Fruit fly (Drosophila melanogaster) whole organism, prepupa: ENCODE data around the gene CSN1b.
A peak's percentile ranks its signal among the peaks of the same experiment; 100 is the strongest.

Experiments used
- CG11294 ChIP-seq: fragments of 200-800 bp; sonication (Bioruptor generic); IDR thresholded peaks from 2 replicates; pipeline ENCODE4 v1.3.6; 2022; ENCODE audit warnings: missing biosample characterization, missing genetic modification characterization
- CG11762 ChIP-seq: fragments of 200-800 bp; sonication (Bioruptor generic); optimal IDR thresholded peaks from 3 replicates; lab custom pipeline; 2016; ENCODE audit warnings: missing biosample characterization, missing genetic modification characterization; ENCODE audit not compliant: insufficient read depth
- CG11902 ChIP-seq: fragments of 200-800 bp; sonication (Bioruptor generic); optimal IDR thresholded peaks from 3 replicates; lab custom pipeline; 2016; ENCODE audit warnings: missing biosample characterization, missing genetic modification characterization
- CG15336 ChIP-seq: fragments of 200-800 bp; sonication (Bioruptor generic); IDR thresholded peaks from 2 replicates; pipeline ENCODE4 v1.3.6; 2022; ENCODE audit warnings: missing biosample characterization, missing genetic modification characterization
- CG1621 ChIP-seq: fragments of 200-800 bp; sonication (Bioruptor generic); optimal IDR thresholded peaks from 3 replicates; lab custom pipeline; 2018; ENCODE audit warnings: missing biosample characterization, mild to moderate bottlenecking, missing genetic modification characterization
- CG16779 ChIP-seq: fragments of 200-800 bp; sonication (Bioruptor generic); optimal IDR thresholded peaks from 3 replicates; lab custom pipeline; 2017; ENCODE audit warnings: missing biosample characterization, mild to moderate bottlenecking, missing genetic modification characterization
- CG3032 ChIP-seq: fragments of 200-800 bp; optimal IDR thresholded peaks from 2 replicates; lab custom pipeline; 2019; ENCODE audit warnings: missing biosample characterization, mild to moderate bottlenecking, missing genetic modification characterization, moderate library complexity
- CG31627 ChIP-seq: fragments of 200-800 bp; sonication (Bioruptor generic); optimal IDR thresholded peaks from 3 replicates; lab custom pipeline; 2016; ENCODE audit warnings: missing biosample characterization, missing genetic modification characterization
- CG32006 ChIP-seq: fragments of 200-800 bp; sonication (Bioruptor generic); optimal IDR thresholded peaks from 3 replicates; lab custom pipeline; 2017; ENCODE audit warnings: missing biosample characterization, mild to moderate bottlenecking, missing genetic modification characterization
- CG34406 ChIP-seq: fragments of 200-800 bp; sonication (Bioruptor generic); optimal IDR thresholded peaks from 3 replicates; lab custom pipeline; 2016; ENCODE audit warnings: missing biosample characterization, missing genetic modification characterization
- CG4318 ChIP-seq: fragments of 200-800 bp; sonication (Bioruptor generic); optimal IDR thresholded peaks from 3 replicates; lab custom pipeline; 2017; ENCODE audit warnings: missing biosample characterization, mild to moderate bottlenecking, missing genetic modification characterization
- CG6163 ChIP-seq: fragments of 200-800 bp; sonication (Bioruptor generic); IDR thresholded peaks from 3 replicates; pipeline ENCODE4 v1.3.6; 2022; ENCODE audit warnings: missing biosample characterization, missing genetic modification characterization
- CG6792 ChIP-seq: fragments of 200-800 bp; sonication (Bioruptor generic); optimal IDR thresholded peaks from 3 replicates; lab custom pipeline; 2016; ENCODE audit warnings: missing biosample characterization, missing genetic modification characterization
- CG7368 ChIP-seq: fragments of 200-800 bp; sonication (Bioruptor generic); optimal IDR thresholded peaks from 3 replicates; lab custom pipeline; 2016; ENCODE audit warnings: missing biosample characterization, missing genetic modification characterization
- CG8319 ChIP-seq: fragments of 200-800 bp; sonication (Bioruptor generic); optimal IDR thresholded peaks from 3 replicates; lab custom pipeline; 2016; ENCODE audit warnings: missing biosample characterization, missing genetic modification characterization
- CG8632 ChIP-seq: fragments of 200-800 bp; sonication (Bioruptor generic); optimal IDR thresholded peaks from 3 replicates; lab custom pipeline; 2016; ENCODE audit warnings: missing biosample characterization, missing genetic modification characterization
- Eip75B ChIP-seq: fragments of 200-800 bp; sonication (Bioruptor generic); optimal IDR thresholded peaks from 3 replicates; lab custom pipeline; 2016; ENCODE audit warnings: missing biosample characterization, missing genetic modification characterization
- Gug ChIP-seq: fragments of 200-800 bp; sonication (Bioruptor generic); IDR thresholded peaks from 2 replicates; pipeline ENCODE4 v1.3.6; 2022; ENCODE audit warnings: missing biosample characterization, missing genetic modification characterization
- Hr38 ChIP-seq: sonication (Bioruptor generic); optimal IDR thresholded peaks from 2 replicates; lab custom pipeline; 2016; ENCODE audit warnings: missing biosample characterization, missing genetic modification characterization
- Lpt ChIP-seq: fragments of 200-800 bp; sonication (Bioruptor generic); optimal IDR thresholded peaks from 3 replicates; lab custom pipeline; 2016; ENCODE audit warnings: missing biosample characterization, missing genetic modification characterization
- Met ChIP-seq: fragments of 200-800 bp; sonication (Bioruptor generic); optimal IDR thresholded peaks from 3 replicates; lab custom pipeline; 2016; ENCODE audit warnings: missing biosample characterization, missing genetic modification characterization
- OdsH ChIP-seq: fragments of 200-800 bp; sonication (Bioruptor generic); optimal IDR thresholded peaks from 3 replicates; lab custom pipeline; 2016; ENCODE audit warnings: missing biosample characterization, missing genetic modification characterization
- Sox102F ChIP-seq: fragments of 200-800 bp; sonication (Bioruptor generic); optimal IDR thresholded peaks from 2 replicates; lab custom pipeline; 2016; ENCODE audit warnings: missing biosample characterization, mild to moderate bottlenecking, missing genetic modification characterization
- Sox15 ChIP-seq: fragments of 200-800 bp; sonication (Bioruptor generic); optimal IDR thresholded peaks from 3 replicates; lab custom pipeline; 2016; ENCODE audit warnings: missing biosample characterization, missing genetic modification characterization
- achi ChIP-seq: fragments of 200-800 bp; sonication (Bioruptor generic); optimal IDR thresholded peaks from 3 replicates; lab custom pipeline; 2016; ENCODE audit warnings: missing biosample characterization, missing genetic modification characterization
- acj6 ChIP-seq: fragments of 200-800 bp; sonication (Bioruptor generic); optimal IDR thresholded peaks from 3 replicates; lab custom pipeline; 2016; ENCODE audit warnings: missing biosample characterization, missing genetic modification characterization
- cyc ChIP-seq: fragments of 200-800 bp; sonication (Bioruptor generic); optimal IDR thresholded peaks from 3 replicates; lab custom pipeline; 2016; ENCODE audit warnings: missing biosample characterization, missing genetic modification characterization
- dsx ChIP-seq: fragments of 200-800 bp; optimal IDR thresholded peaks from 3 replicates; lab custom pipeline; 2019; ENCODE audit warnings: missing biosample characterization, mild to moderate bottlenecking, missing genetic modification characterization, moderate library complexity; ENCODE audit not compliant: poor library complexity, severe bottlenecking
- eg ChIP-seq: fragments of 200-800 bp; sonication (Bioruptor generic); IDR thresholded peaks from 3 replicates; pipeline ENCODE4 v1.3.6; 2022; ENCODE audit warnings: missing biosample characterization, missing genetic modification characterization
- fkh ChIP-seq: fragments of 200-800 bp; sonication (Bioruptor generic); optimal IDR thresholded peaks from 3 replicates; lab custom pipeline; 2017; ENCODE audit warnings: missing biosample characterization, mild to moderate bottlenecking, missing genetic modification characterization, moderate library complexity
- lz ChIP-seq: fragments of 200-800 bp; sonication (Bioruptor generic); optimal IDR thresholded peaks from 3 replicates; lab custom pipeline; 2016; ENCODE audit warnings: missing biosample characterization, missing genetic modification characterization
- net ChIP-seq: fragments of 200-800 bp; sonication (Bioruptor generic); optimal IDR thresholded peaks from 3 replicates; lab custom pipeline; 2016; ENCODE audit warnings: missing biosample characterization, missing genetic modification characterization
- salr ChIP-seq, 2 experiments: fragments of 200-800 bp; sonication (Bioruptor generic); optimal IDR thresholded peaks; 3 replicates each; lab custom pipeline; 2016 to 2018; ENCODE audit warnings: missing biosample characterization in 2 of 2, missing genetic modification characterization in 2 of 2, mild to moderate bottlenecking in 1 of 2
- ss ChIP-seq, 2 experiments: fragments of 200-800 bp; sonication (Bioruptor generic); optimal IDR thresholded peaks; 2 replicates in 1 of 2; 3 replicates in 1 of 2; lab custom pipeline; 2017 to 2018; ENCODE audit warnings: mild to moderate bottlenecking in 2 of 2, missing biosample characterization in 2 of 2, missing genetic modification characterization in 2 of 2, moderate library complexity in 1 of 2
- vri ChIP-seq: fragments of 200-800 bp; sonication (Bioruptor generic); optimal IDR thresholded peaks from 3 replicates; lab custom pipeline; 2016; ENCODE audit warnings: missing biosample characterization, mild to moderate bottlenecking, missing genetic modification characterization

Gene CSN1b

dm6 chr3L:18867521-18867920, 37.2 kb downstream of the CSN1b start, which contains the start of gene Dysb (continued):
- no peak for TF ChIP-seq CG1621 (tag; lab: Kevin White, UChicago)
- no peak for TF ChIP-seq CG4318 (GFP tag; lab: Kevin White, UChicago)
- TF ChIP-seq Gug, result peak; percentile 62
- TF ChIP-seq CG11902, result peak; percentile 19
- TF ChIP-seq eg (GFP tag; lab: Robert Waterston, UW), result peak; percentile 93
- TF ChIP-seq lz (GFP tag; lab: Kevin White, UChicago), result peak; percentile 73
- peak; percentile 89 for TF ChIP-seq CG34406
- TF ChIP-seq CG7368 (GFP tag; lab: Kevin White, UChicago), result peak; percentile 76
- peak; percentile 85 for TF ChIP-seq achi
- TF ChIP-seq CG15336 (GFP tag; lab: Robert Waterston, UW), result peak; percentile 93
- TF ChIP-seq CG11294 (GFP tag; lab: Robert Waterston, UW), result peak; percentile 76
- TF ChIP-seq CG32006 (GFP tag; lab: Kevin White, UChicago), result no peak
- no peak for TF ChIP-seq ss (GFP tag; optimal IDR thresholded peaks at IDR 0.05; lab: Kevin White, UChicago)
- peak; percentile 83 for TF ChIP-seq Met (GFP tag; lab: Kevin White, UChicago)
- no peak for TF ChIP-seq Hr38 (GFP tag; lab: Kevin White, UChicago)
- peak; percentile 83 for TF ChIP-seq acj6
- TF ChIP-seq Sox15 (GFP tag; lab: Kevin White, UChicago), result peak; percentile 29
- peak; percentile 50 for TF ChIP-seq CG8319 (GFP tag; lab: Kevin White, UChicago)
- TF ChIP-seq OdsH (GFP tag; lab: Kevin White, UChicago), result peak; percentile 84
- TF ChIP-seq CG31627 (GFP tag; lab: Kevin White, UChicago), result peak; percentile 70
- TF ChIP-seq Sox102F, result peak; percentile 84

dm6 chr3L:18865447-18866367, 39.0 kb downstream of the CSN1b start, which contains the start of gene CG14074:
Gene CG14074 (plus strand): TSS chr3L:18866225.
- peak; percentile 83 for TF ChIP-seq fkh
- TF ChIP-seq achi, result no peak
- TF ChIP-seq, all 60 proteins: peak for 1

DNA sequence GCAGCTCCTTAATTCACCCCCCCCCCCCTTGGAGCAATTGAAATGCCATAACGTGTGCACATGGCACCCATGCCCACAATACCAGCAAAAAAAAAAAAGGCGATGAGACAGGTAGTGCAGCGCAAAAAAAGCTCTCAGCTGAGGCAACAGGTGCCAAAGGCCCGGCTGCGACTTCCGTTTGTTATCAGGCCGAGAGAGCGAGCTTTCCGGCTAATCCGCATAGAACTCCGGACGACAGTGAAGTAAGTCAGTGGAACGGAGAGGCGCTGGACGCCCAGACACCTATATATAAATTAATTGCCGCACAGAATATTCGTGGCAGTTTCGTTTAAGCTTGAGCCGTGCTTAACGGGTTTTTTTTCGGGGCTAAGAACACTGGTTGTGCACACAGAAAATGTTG, 41.4 kb downstream of the CSN1b start, which contains the start of gene CG6865:
TSS of gene CG6865 (plus strand) at position 321 of the 400 bp plus-strand sequence.
- peak; percentile 30 for TF ChIP-seq vri
- no peak for TF ChIP-seq CG34406

DNA sequence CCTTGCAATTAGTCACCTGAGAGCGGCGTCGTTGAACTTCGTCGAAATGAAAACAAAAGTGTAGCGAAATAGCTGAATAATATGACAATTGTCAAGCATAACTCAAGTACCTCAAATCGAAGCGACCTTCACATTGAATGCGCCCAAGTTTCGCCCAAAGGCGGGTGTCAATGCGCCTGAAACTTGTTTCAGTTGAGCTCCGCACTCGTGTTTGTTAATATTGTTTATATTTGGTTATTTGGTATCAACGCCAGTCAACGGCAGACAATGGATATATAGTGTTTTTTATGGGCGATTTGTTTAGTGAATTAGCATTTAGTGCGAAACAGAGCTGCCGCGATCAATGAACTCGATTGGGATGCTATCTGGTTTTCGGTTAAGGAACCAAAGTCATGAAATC, 42.8 kb downstream of the CSN1b start:
- no peak for TF ChIP-seq CG6163 (GFP tag; lab: Robert Waterston, UW)
- no peak for TF ChIP-seq Lpt (GFP tag; lab: Kevin White, UChicago)
- TF ChIP-seq OdsH (GFP tag; lab: Kevin White, UChicago), result no peak
- no peak for TF ChIP-seq CG8632
- no peak for TF ChIP-seq CG6792 (GFP tag; lab: Kevin White, UChicago)
- TF ChIP-seq net (GFP tag; lab: Kevin White, UChicago), result no peak
- no peak for TF ChIP-seq cyc (GFP tag; lab: Kevin White, UChicago)
- no peak for TF ChIP-seq CG16779 (tag; lab: Kevin White, UChicago)
- no peak for TF ChIP-seq dsx (GFP tag; lab: Kevin White, UChicago)
- no peak for TF ChIP-seq CG11762 (GFP tag; lab: Kevin White, UChicago)
- TF ChIP-seq salr (GFP tag; optimal IDR thresholded peaks at IDR 0.05; lab: Kevin White, UChicago), result no peak
- no peak for TF ChIP-seq ss (GFP tag; optimal IDR thresholded peaks at IDR 0.05; lab: Kevin White, UChicago)
- TF ChIP-seq CG15336 (GFP tag; lab: Robert Waterston, UW), result no peak
- no peak for TF ChIP-seq Eip75B (GFP tag; lab: Kevin White, UChicago)
- no peak for TF ChIP-seq CG3032
- no peak for TF ChIP-seq CG11294 (GFP tag; lab: Robert Waterston, UW)
- TF ChIP-seq eg (GFP tag; lab: Robert Waterston, UW), result no peak
